Fruit fly (Drosophila melanogaster): ENCODE data around the gene Nelf-A.
A peak's percentile ranks its signal among the peaks of the same experiment; 100 is the strongest.

Gene Nelf-A

DNA sequence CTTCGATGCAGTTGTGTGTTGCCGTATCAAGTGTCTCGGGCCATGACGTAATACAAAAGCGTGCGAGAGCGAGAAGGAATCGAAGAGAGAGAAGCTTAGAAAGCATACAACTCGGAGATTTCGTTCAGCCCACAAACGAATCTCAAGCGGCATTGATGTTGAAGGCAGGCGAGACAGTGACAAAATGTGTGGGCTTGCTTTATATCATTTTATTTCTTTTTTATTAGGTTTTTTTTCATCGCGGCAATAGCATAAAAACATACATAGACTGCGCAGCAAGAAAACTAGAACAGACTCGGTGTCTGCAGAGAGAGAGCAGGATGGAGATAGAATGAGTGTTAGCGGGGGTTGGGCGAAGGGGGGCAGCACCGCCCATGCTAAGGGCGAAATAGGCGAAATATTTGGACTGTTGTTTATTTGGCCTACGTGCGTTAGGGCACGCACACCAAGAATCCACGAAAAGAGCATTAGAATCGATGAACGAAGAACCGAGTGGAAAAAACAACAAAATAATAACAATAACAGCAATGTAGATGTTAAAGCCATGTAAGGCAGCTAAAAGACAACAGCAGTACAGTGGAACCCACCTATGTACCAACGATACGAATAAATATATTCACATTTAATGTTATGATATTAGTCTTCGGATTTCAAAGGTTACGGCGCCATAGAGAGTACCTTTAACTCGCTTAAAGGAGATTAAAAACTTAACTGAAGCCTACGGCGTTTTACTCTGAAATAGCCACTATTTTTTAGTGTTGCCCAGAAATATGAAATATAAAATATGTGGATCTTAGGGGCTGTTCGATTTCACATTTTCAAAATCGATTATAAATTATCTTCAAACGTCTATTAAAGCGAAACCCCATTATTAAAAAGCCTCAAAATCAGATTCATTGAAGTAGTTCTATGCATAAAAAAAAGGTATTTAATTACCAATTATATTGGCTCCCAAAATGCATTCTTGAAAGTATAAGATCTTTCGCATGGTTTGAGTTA, 35.8 kb upstream of the Nelf-A start (continued):
- peak; percentile 52; the same call in 1 of the 2 replicates for TF ChIP-seq Adf1 (GFP tag; IDR thresholded peaks at IDR 0.05)
- peak; percentile 12 for TF ChIP-seq sug (tag; optimal IDR thresholded peaks at IDR 0.05)
- peak; percentile 61 for TF ChIP-seq Meics (GFP tag; optimal IDR thresholded peaks at IDR 0.05)
- TF ChIP-seq CG10959 (GFP tag; IDR thresholded peaks at IDR 0.05), result no peak
- peak; percentile 46 for TF ChIP-seq CG13424 (tag; optimal IDR thresholded peaks at IDR 0.05)
- TF ChIP-seq CG4820 (GFP tag; optimal IDR thresholded peaks at IDR 0.05), result peak; percentile 13
- TF ChIP-seq CG6765 (GFP tag; optimal IDR thresholded peaks at IDR 0.05), result no peak
- peak; percentile 28; the same call in 1 of the 2 replicates for TF ChIP-seq onecut (GFP tag; IDR thresholded peaks at IDR 0.05)
- TF ChIP-seq CG12769 (tag; optimal IDR thresholded peaks at IDR 0.05), result peak; percentile 48
- peak; percentile 85 for TF ChIP-seq grau (tag; optimal IDR thresholded peaks at IDR 0.05)
- TF ChIP-seq usp (GFP tag; optimal IDR thresholded peaks at IDR 0.05), result no peak
- peak; percentile 38 for TF ChIP-seq unpg (GFP tag; optimal IDR thresholded peaks at IDR 0.05)
- TF ChIP-seq jumu (GFP tag; optimal IDR thresholded peaks at IDR 0.05), result peak; percentile 25
- peak; percentile 99 for TF ChIP-seq abd-A (tag; optimal IDR thresholded peaks at IDR 0.05)
- peak; percentile 65 for TF ChIP-seq Ptx1 (GFP tag; IDR thresholded peaks at IDR 0.05)
- peak; percentile 74 for TF ChIP-seq lmd (GFP tag; IDR thresholded peaks at IDR 0.05)
- peak; percentile 91; the same call in 3 of the 4 replicates for TF ChIP-seq chinmo (GFP tag; IDR thresholded peaks at IDR 0.05; ENCODE audit: partially characterized antibody)
- no peak for TF ChIP-seq CG2889 (GFP tag; IDR thresholded peaks at IDR 0.05)
- TF ChIP-seq az2 (GFP tag; optimal IDR thresholded peaks at IDR 0.05), result peak; percentile 0
- peak; percentile 61 for TF ChIP-seq tio (GFP tag; optimal IDR thresholded peaks at IDR 0.05)
- no peak for TF ChIP-seq CG1792 (GFP tag; optimal IDR thresholded peaks at IDR 0.05)
- TF ChIP-seq CG4424 (GFP tag; optimal IDR thresholded peaks at IDR 0.05), result peak; percentile 32
- peak; percentile 53; the same call in 1 of the 3 replicates for TF ChIP-seq Mrtf (GFP tag; IDR thresholded peaks at IDR 0.05)
- peak; percentile 52 for TF ChIP-seq Sox100B (GFP tag; optimal IDR thresholded peaks at IDR 0.05)
- peak; percentile 51; the same call in 1 of the 2 replicates for TF ChIP-seq Rfx (GFP tag; IDR thresholded peaks at IDR 0.05)
- TF ChIP-seq CG13775 (GFP tag; optimal IDR thresholded peaks at IDR 0.05), result peak; percentile 1
- TF ChIP-seq CG8765 (GFP tag; IDR thresholded peaks at IDR 0.05), result no peak
- peak; percentile 62 for TF ChIP-seq CG2712 (tag; optimal IDR thresholded peaks at IDR 0.05)
- TF ChIP-seq CrebB (tag; optimal IDR thresholded peaks at IDR 0.05), result no peak
- TF ChIP-seq CG3726 (GFP tag; IDR thresholded peaks at IDR 0.05), result no peak
- no peak for TF ChIP-seq Eip74EF (GFP tag; optimal IDR thresholded peaks at IDR 0.05)
- peak; percentile 72 for TF ChIP-seq gem (tag; optimal IDR thresholded peaks at IDR 0.05)
- no peak for TF ChIP-seq CG14050 (GFP tag; IDR thresholded peaks at IDR 0.05)
- no peak for TF ChIP-seq Elba2 (GFP tag; optimal IDR thresholded peaks at IDR 0.05)
- TF ChIP-seq Dref (GFP tag; IDR thresholded peaks at IDR 0.05), result no peak
- peak; percentile 38 for TF ChIP-seq pros (GFP tag; optimal IDR thresholded peaks at IDR 0.05)
- TF ChIP-seq row (GFP tag; IDR thresholded peaks at IDR 0.05), result peak; percentile 54
- peak; percentile 61; the same call in 1 of the 3 replicates for TF ChIP-seq CG7357 (GFP tag; IDR thresholded peaks at IDR 0.05)
- TF ChIP-seq CG9215 (GFP tag; IDR thresholded peaks at IDR 0.05), result peak; percentile 34; the same call in 1 of the 2 replicates
- TF ChIP-seq CG9817 (tag; optimal IDR thresholded peaks at IDR 0.05), result peak; percentile 40
- no peak for TF ChIP-seq CG15011 (GFP tag; optimal IDR thresholded peaks at IDR 0.05)
- peak; percentile 68 for TF ChIP-seq Deaf1 (tag; optimal IDR thresholded peaks at IDR 0.05)
- TF ChIP-seq CG12104 (GFP tag; optimal IDR thresholded peaks at IDR 0.05), result peak; percentile 55
- peak; percentile 43; the same call in 1 of the 2 replicates for TF ChIP-seq vvl (GFP tag; IDR thresholded peaks at IDR 0.05)
- 0 out of 2 replicates have a peak, but pooled peaks have one; percentile 37 for TF ChIP-seq NFAT (GFP tag; IDR thresholded peaks at IDR 0.05)
- peak; percentile 58 for TF ChIP-seq CG11504 (tag; optimal IDR thresholded peaks at IDR 0.05)
- TF ChIP-seq Dll (GFP tag; IDR thresholded peaks at IDR 0.05; ENCODE audit: partially characterized antibody), result no peak
- TF ChIP-seq ci (GFP tag; IDR thresholded peaks at IDR 0.05), result peak; percentile 38; the same call in 2 of the 3 replicates
